Fruit fly (Drosophila melanogaster) whole organism, embryonic: ENCODE data around the gene CG9992.

Experiments used
- ATbp ChIP-seq: fragments of 200-800 bp; sonication (Bioruptor generic); optimal IDR thresholded peaks from 2 replicates; lab custom pipeline; 2017; ENCODE audit warnings: missing biosample characterization, mild to moderate bottlenecking, missing genetic modification characterization, missing genetic modification reagents
- Ada2b ChIP-seq: fragments of 200-800 bp; sonication (Bioruptor generic); IDR thresholded peaks from 2 replicates; pipeline ENCODE4 v1.3.6; 2022; ENCODE audit warnings: missing biosample characterization, missing genetic modification characterization
- BtbVII ChIP-seq: fragments of 200-800 bp; sonication (Bioruptor generic); optimal IDR thresholded peaks from 3 replicates; lab custom pipeline; 2017; ENCODE audit warnings: missing biosample characterization, mild to moderate bottlenecking, missing genetic modification characterization
- CG11560 ChIP-seq: fragments of 200-800 bp; sonication (Bioruptor generic); IDR thresholded peaks from 3 replicates; pipeline ENCODE4 v1.3.6; 2022; ENCODE audit warnings: missing biosample characterization, missing genetic modification characterization
- CG12155 ChIP-seq: fragments of 200-800 bp; sonication (Bioruptor generic); optimal IDR thresholded peaks from 3 replicates; lab custom pipeline; 2016; ENCODE audit warnings: missing biosample characterization, missing genetic modification characterization
- CG1233 ChIP-seq: fragments of 200-800 bp; sonication (Bioruptor generic); optimal IDR thresholded peaks from 4 replicates; lab custom pipeline; 2018; ENCODE audit warnings: missing biosample characterization, mild to moderate bottlenecking, missing genetic modification characterization
- CG15073 ChIP-seq: fragments of 200-800 bp; sonication (Bioruptor generic); optimal IDR thresholded peaks from 2 replicates; lab custom pipeline; 2016; ENCODE audit warnings: missing biosample characterization, missing genetic modification characterization
- CG15696 ChIP-seq: fragments of 200-800 bp; sonication (Bioruptor generic); optimal IDR thresholded peaks from 2 replicates; lab custom pipeline; 2019; ENCODE audit warnings: missing biosample characterization, mild to moderate bottlenecking, missing genetic modification characterization, moderate library complexity
- CG1832 ChIP-seq: fragments of 200-800 bp; sonication (Bioruptor generic); optimal IDR thresholded peaks from 2 replicates; lab custom pipeline; 2017; ENCODE audit warnings: missing biosample characterization, mild to moderate bottlenecking, missing genetic modification characterization, inconsistent platforms
- CG3838 ChIP-seq: fragments of 200-800 bp; sonication (Bioruptor generic); optimal IDR thresholded peaks from 3 replicates; lab custom pipeline; 2016; ENCODE audit warnings: missing biosample characterization, missing genetic modification characterization
- CG4282 ChIP-seq: fragments of 200-800 bp; sonication (Bioruptor generic); optimal IDR thresholded peaks from 2 replicates; lab custom pipeline; 2016; ENCODE audit warnings: missing biosample characterization, missing genetic modification characterization
- CG4360 ChIP-seq: fragments of 200-800 bp; sonication (Bioruptor generic); IDR thresholded peaks from 2 replicates; pipeline ENCODE4 v1.3.6; 2022; ENCODE audit warnings: missing biosample characterization, missing genetic modification characterization
- CG4617 ChIP-seq: fragments of 200-800 bp; sonication (Bioruptor generic); optimal IDR thresholded peaks from 3 replicates; lab custom pipeline; 2016; ENCODE audit warnings: missing biosample characterization, missing genetic modification characterization, borderline replicate concordance
- CG7357 ChIP-seq: fragments of 200-800 bp; sonication (Bioruptor generic); IDR thresholded peaks from 3 replicates; pipeline ENCODE4 v1.3.6; 2022; ENCODE audit warnings: missing biosample characterization, missing genetic modification characterization
- CG7928 ChIP-seq: fragments of 200-800 bp; sonication (Bioruptor generic); optimal IDR thresholded peaks from 2 replicates; lab custom pipeline; 2017; ENCODE audit warnings: missing biosample characterization, mild to moderate bottlenecking, missing genetic modification characterization
- CG8924 ChIP-seq: fragments of 200-800 bp; optimal IDR thresholded peaks from 3 replicates; lab custom pipeline; 2019; ENCODE audit warnings: missing biosample characterization, mild to moderate bottlenecking, missing genetic modification characterization, moderate library complexity
- Chrac-16 ChIP-seq: fragments of 200-800 bp; sonication (Bioruptor generic); optimal IDR thresholded peaks from 3 replicates; lab custom pipeline; 2016; ENCODE audit warnings: missing biosample characterization, missing genetic modification characterization
- CoRest ChIP-seq: fragments of 200-800 bp; sonication (Bioruptor generic); optimal IDR thresholded peaks from 3 replicates; lab custom pipeline; 2018; ENCODE audit warnings: missing biosample characterization, mild to moderate bottlenecking, missing genetic modification characterization, moderate library complexity
- E2f2 ChIP-seq: fragments of 200-800 bp; sonication (Bioruptor generic); IDR thresholded peaks from 2 replicates; pipeline ENCODE4 v1.3.6; 2022; ENCODE audit warnings: missing biosample characterization, missing genetic modification characterization
- GATAe ChIP-seq: fragments of 200-800 bp; sonication (Bioruptor generic); conservative IDR thresholded peaks from 2 replicates; pipeline ENCODE4 v1.3.6; 2022; ENCODE audit warnings: missing biosample characterization, missing genetic modification characterization
- H15 ChIP-seq: fragments of 200-800 bp; sonication (Bioruptor generic); IDR thresholded peaks from 3 replicates; pipeline ENCODE4 v1.3.6; 2022; ENCODE audit warnings: missing biosample characterization, missing genetic modification characterization
- Lim3 ChIP-seq: fragments of 200-800 bp; sonication (Bioruptor generic); IDR thresholded peaks from 2 replicates; pipeline ENCODE4 v1.3.6; 2022; ENCODE audit warnings: missing biosample characterization, missing genetic modification characterization
- Meics ChIP-seq: fragments of 200-800 bp; sonication (Bioruptor generic); optimal IDR thresholded peaks from 2 replicates; lab custom pipeline; 2017; ENCODE audit warnings: missing biosample characterization, mild to moderate bottlenecking, missing genetic modification characterization
- Mrtf ChIP-seq: fragments of 200-800 bp; sonication (Bioruptor generic); IDR thresholded peaks from 3 replicates; pipeline ENCODE4 v1.3.6; 2022; ENCODE audit warnings: missing biosample characterization, missing genetic modification characterization
- Myb ChIP-seq: fragments of 200-800 bp; sonication (Bioruptor generic); optimal IDR thresholded peaks from 2 replicates; lab custom pipeline; 2016; ENCODE audit warnings: missing biosample characterization, missing genetic modification characterization
- Spps ChIP-seq: fragments of 200-800 bp; sonication (Bioruptor generic); optimal IDR thresholded peaks from 2 replicates; lab custom pipeline; 2018; ENCODE audit warnings: missing biosample characterization, mild to moderate bottlenecking, missing genetic modification characterization
- Ssrp ChIP-seq: fragments of 200-800 bp; sonication (Bioruptor generic); optimal IDR thresholded peaks from 2 replicates; lab custom pipeline; 2018; ENCODE audit warnings: missing biosample characterization, mild to moderate bottlenecking, missing genetic modification characterization, moderate library complexity
- ash1 ChIP-seq: fragments of 200-800 bp; sonication (Bioruptor generic); optimal IDR thresholded peaks from 2 replicates; lab custom pipeline; 2018; ENCODE audit warnings: missing biosample characterization, mild to moderate bottlenecking, missing genetic modification characterization
- bcd ChIP-seq: fragments of 200-800 bp; sonication (Bioruptor generic); optimal IDR thresholded peaks from 2 replicates; lab custom pipeline; 2017; ENCODE audit warnings: missing biosample characterization, mild to moderate bottlenecking, missing genetic modification characterization
- corto ChIP-seq: fragments of 200-800 bp; sonication (Bioruptor generic); optimal IDR thresholded peaks from 2 replicates; lab custom pipeline; 2016; ENCODE audit warnings: missing biosample characterization, mild to moderate bottlenecking, missing genetic modification characterization, moderate library complexity
- danr ChIP-seq: fragments of 200-800 bp; sonication (Bioruptor generic); IDR thresholded peaks from 2 replicates; pipeline ENCODE4 v1.3.6; 2022; ENCODE audit warnings: missing biosample characterization, missing genetic modification characterization
- disco-r ChIP-seq: fragments of 200-800 bp; sonication (Bioruptor generic); optimal IDR thresholded peaks from 2 replicates; lab custom pipeline; 2016; ENCODE audit warnings: missing biosample characterization, missing genetic modification characterization
- dm ChIP-seq: fragments of 200-800 bp; sonication (Bioruptor generic); optimal IDR thresholded peaks from 3 replicates; lab custom pipeline; 2016; ENCODE audit warnings: missing biosample characterization, missing genetic modification characterization
- dmrt99B ChIP-seq: fragments of 200-800 bp; sonication (Bioruptor generic); optimal IDR thresholded peaks from 2 replicates; lab custom pipeline; 2018; ENCODE audit warnings: missing biosample characterization, mild to moderate bottlenecking, missing genetic modification characterization, moderate library complexity
- hb ChIP-seq: fragments of 200-800 bp; sonication (Bioruptor generic); IDR thresholded peaks from 3 replicates; pipeline ENCODE4 v1.3.6; 2022; ENCODE audit warnings: missing biosample characterization, missing genetic modification characterization; ENCODE audit not compliant: partially characterized antibody
- her ChIP-seq: fragments of 200-800 bp; sonication (Bioruptor generic); optimal IDR thresholded peaks from 2 replicates; lab custom pipeline; 2016; ENCODE audit warnings: missing biosample characterization, missing genetic modification characterization
- lola ChIP-seq, 3 experiments: fragments of >200 bp in 2 of 3; fragments of 200-800 bp in 1 of 3; sonication (Bioruptor generic) in 1 of 3; optimal IDR thresholded peaks; 2 replicates each; lab custom pipeline; 2017 to 2019; ENCODE audit warnings: missing biosample characterization in 3 of 3, missing genetic modification characterization in 3 of 3, mild to moderate bottlenecking in 1 of 3, moderate library complexity in 1 of 3
- mld ChIP-seq: fragments of 200-800 bp; sonication (Bioruptor generic); IDR thresholded peaks from 3 replicates; pipeline ENCODE4 v1.3.6; 2022; ENCODE audit warnings: missing biosample characterization, missing genetic modification characterization; ENCODE audit not compliant: partially characterized antibody
- nom ChIP-seq: fragments of 200-800 bp; sonication (Bioruptor generic); optimal IDR thresholded peaks from 2 replicates; lab custom pipeline; 2017; ENCODE audit warnings: missing biosample characterization, missing genetic modification characterization, mild to moderate bottlenecking, moderate library complexity, missing genetic modification reagents
- odd ChIP-seq: fragments of 200-800 bp; sonication (Bioruptor generic); optimal IDR thresholded peaks from 2 replicates; lab custom pipeline; 2017; ENCODE audit warnings: missing biosample characterization, mild to moderate bottlenecking, missing genetic modification characterization
- org-1 ChIP-seq: fragments of 200-800 bp; sonication (Bioruptor generic); optimal IDR thresholded peaks from 2 replicates; lab custom pipeline; 2017; ENCODE audit warnings: missing biosample characterization, missing genetic modification characterization
- peb ChIP-seq: fragments of 200-800 bp; sonication (Bioruptor generic); IDR thresholded peaks from 2 replicates; pipeline ENCODE4 v1.3.6; 2022; ENCODE audit warnings: missing biosample characterization, missing genetic modification characterization
- pho ChIP-seq: fragments of 200-800 bp; sonication (Bioruptor generic); optimal IDR thresholded peaks from 2 replicates; lab custom pipeline; 2016; ENCODE audit warnings: missing biosample characterization, missing genetic modification characterization
- phol ChIP-seq: fragments of 200-800 bp; sonication (Bioruptor generic); optimal IDR thresholded peaks from 3 replicates; lab custom pipeline; 2018; ENCODE audit warnings: missing biosample characterization, mild to moderate bottlenecking, missing genetic modification characterization, moderate library complexity
- slp2 ChIP-seq: fragments of 200-800 bp; sonication (Bioruptor generic); optimal IDR thresholded peaks from 2 replicates; lab custom pipeline; 2016; ENCODE audit warnings: missing biosample characterization, missing genetic modification characterization
- sna ChIP-seq: fragments of 200-800 bp; sonication (Bioruptor generic); IDR thresholded peaks from 2 replicates; pipeline ENCODE4 v1.3.6; 2022; ENCODE audit warnings: missing biosample characterization, missing genetic modification characterization; ENCODE audit not compliant: partially characterized antibody
- tio ChIP-seq: fragments of 200-800 bp; sonication (Bioruptor generic); optimal IDR thresholded peaks from 2 replicates; lab custom pipeline; 2017; ENCODE audit warnings: missing biosample characterization, missing genetic modification characterization, inconsistent platforms
- toy ChIP-seq: fragments of 200-800 bp; sonication (Bioruptor generic); IDR thresholded peaks from 2 replicates; pipeline ENCODE4 v1.3.6; 2022; ENCODE audit warnings: missing biosample characterization, missing genetic modification characterization
- usp ChIP-seq: fragments of >200 bp; optimal IDR thresholded peaks from 2 replicates; lab custom pipeline; 2017; ENCODE audit warnings: missing biosample characterization, missing genetic modification characterization

The CG9992 gene

DNA sequence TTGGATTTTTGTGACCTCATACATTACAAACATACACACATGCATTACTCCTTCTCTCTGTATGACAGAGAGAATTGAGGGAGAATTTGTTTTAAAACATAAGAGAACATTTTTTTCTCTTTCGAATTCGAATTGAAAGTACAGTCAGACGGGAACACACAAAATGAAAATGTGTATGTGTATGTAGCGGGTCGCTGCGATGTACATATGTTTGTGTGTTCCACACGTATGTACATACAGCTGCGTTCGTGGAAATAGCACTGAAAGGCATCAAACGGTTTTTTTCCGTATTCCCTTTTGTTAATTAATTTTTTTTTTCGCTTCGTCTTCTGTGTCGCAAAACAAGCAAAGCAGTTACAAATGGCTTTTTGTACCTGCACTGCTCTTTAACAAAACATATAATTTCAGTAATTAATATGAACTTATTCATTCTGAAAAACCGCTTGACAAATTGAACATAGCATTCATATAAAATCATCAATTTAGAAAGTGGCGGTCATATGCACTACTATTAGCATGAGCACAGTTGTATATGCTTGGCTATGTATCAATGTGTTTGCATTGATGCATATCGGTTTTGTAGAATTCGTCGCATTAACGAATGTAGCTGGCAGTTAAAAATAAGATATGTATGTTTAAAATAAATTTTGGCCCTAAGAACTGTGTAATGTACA is 52.0 kb downstream of the CG9992 start (continued):
- TF ChIP-seq bcd (peak; percentile 96), nom (GFP tag; lab: Kevin White, UChicago) (peak; percentile 91), org-1 (peak; percentile 97), CG8924 (tag; lab: Kevin White, UChicago) (peak; percentile 98), her (GFP tag; lab: Kevin White, UChicago) (peak; percentile 91), CG1233 (peak; percentile 97), Meics (GFP tag; lab: Kevin White, UChicago) (peak; percentile 97), BtbVII (peak; percentile 96), CG7357 (GFP tag; lab: Robert Waterston, UW) (peak; percentile 85), dm (peak; percentile 90), CoRest (tag; lab: Kevin White, UChicago) (peak; percentile 99), danr (GFP tag; lab: Robert Waterston, UW) (peak; percentile 90), Chrac-16 (GFP tag; lab: Kevin White, UChicago) (peak; percentile 91), CG15696 (tag; lab: Kevin White, UChicago) (peak; percentile 93), Ssrp (peak; percentile 96), CG4617 (GFP tag; lab: Kevin White, UChicago) (peak; percentile 54), sna (GFP tag; lab: Robert Waterston, UW) (no peak), GATAe (GFP tag; lab: Robert Waterston, UW) (peak; percentile 60), Ada2b (GFP tag; lab: Robert Waterston, UW) (peak; percentile 88), H15 (GFP tag; lab: Robert Waterston, UW) (peak; percentile 86), ash1 (GFP tag; lab: Kevin White, UChicago) (peak; percentile 87), lola (GFP tag; optimal IDR thresholded peaks at IDR 0.05; lab: Kevin White, UChicago) (peak in 1 of 3 experiments; percentile 97), ATbp (peak; percentile 94), slp2 (GFP tag; lab: Kevin White, UChicago) (peak; percentile 95), Spps (tag; lab: Kevin White, UChicago) (peak; percentile 93), corto (peak; percentile 53), E2f2 (peak; percentile 77), odd (GFP tag; lab: Kevin White, UChicago) (peak; percentile 97), peb (GFP tag; lab: Robert Waterston, UW) (peak; percentile 82), hb (GFP tag; lab: Robert Waterston, UW) (no peak), phol (tag; lab: Kevin White, UChicago) (peak; percentile 97), mld (GFP tag; lab: Robert Waterston, UW) (no peak), dmrt99B (tag; lab: Kevin White, UChicago) (peak; percentile 98), CG7928 (GFP tag; lab: Kevin White, UChicago) (peak; percentile 74), Mrtf (GFP tag; lab: Robert Waterston, UW) (peak; percentile 90), CG4282 (GFP tag; lab: Kevin White, UChicago) (peak; percentile 70), toy (GFP tag; lab: Robert Waterston, UW) (peak; percentile 80), CG4360 (peak; percentile 64; the same call in 1 of the 2 replicates), disco-r (peak; percentile 93), Lim3 (GFP tag; lab: Robert Waterston, UW) (peak; percentile 80), CG12155 (GFP tag; lab: Kevin White, UChicago) (peak; percentile 92), CG11560 (tag; lab: Robert Waterston, UW) (no peak; the same call in 1 of the 3 replicates), CG1832 (GFP tag; lab: Kevin White, UChicago) (no peak), tio (GFP tag; lab: Kevin White, UChicago) (peak; percentile 95), Myb (GFP tag; lab: Kevin White, UChicago) (peak; percentile 85), CG3838 (GFP tag; lab: Kevin White, UChicago) (peak; percentile 90), pho (GFP tag; lab: Kevin White, UChicago) (peak; percentile 94), usp (GFP tag; lab: Kevin White, UChicago) (no peak), CG15073 (GFP tag; lab: Kevin White, UChicago) (peak; percentile 62)
